Fruit fly (Drosophila melanogaster): ENCODE measurements around the gene UbcE2M.

dm6 chr3L:8165436-8165835, 32.4 kb downstream of the UbcE2M start, which contains the start of gene CG13675:
- TF ChIP-seq kay (GFP tag; ENCODE audit: borderline replicate concordance) (no peak), CG11617 (GFP tag; optimal IDR thresholded peaks at IDR 0.05) (no peak), CG12768 (GFP tag; optimal IDR thresholded peaks at IDR 0.05) (no peak), CG5204 (GFP tag; optimal IDR thresholded peaks at IDR 0.05) (no peak), bab1 (GFP tag; optimal IDR thresholded peaks at IDR 0.05) (no peak), Hr96 (GFP tag; optimal IDR thresholded peaks at IDR 0.05) (no peak)
